Worm (Caenorhabditis elegans) whole organism, early embryonic: Measurements from ENCODE around the gene F14H3.3.

Experiments
- B0310.2 ChIP-seq: sonication (generic microtip); optimal IDR thresholded peaks from 2 replicates; lab custom pipeline; 2016; ENCODE audit warnings: mild to moderate bottlenecking, missing genetic modification characterization, missing compliant biosample characterization
- F13C5.2 ChIP-seq: sonication (generic microtip); optimal IDR thresholded peaks from 2 replicates; lab custom pipeline; 2017; ENCODE audit warnings: mild to moderate bottlenecking, missing genetic modification characterization, inconsistent platforms, missing compliant biosample characterization
- aly-1 ChIP-seq: sonication (generic microtip); optimal IDR thresholded peaks from 2 replicates; lab custom pipeline; 2016; ENCODE audit warnings: missing genetic modification characterization, missing compliant biosample characterization
- ama-1 ChIP-seq: fragments of 150-350 bp; optimal IDR thresholded peaks from 2 replicates; lab custom pipeline; 2014
- ceh-13 ChIP-seq: fragments of 200-800 bp; sonication (Bioruptor generic); optimal IDR thresholded peaks from 2 replicates; lab custom pipeline; 2018; ENCODE audit warnings: mild to moderate bottlenecking, missing genetic modification characterization, missing compliant biosample characterization
- ets-7 ChIP-seq: sonication (generic microtip); optimal IDR thresholded peaks from 2 replicates; lab custom pipeline; 2016; ENCODE audit warnings: missing genotype, missing genetic modification characterization, missing compliant biosample characterization
- flt-1 ChIP-seq: fragments of 200-800 bp; sonication (Bioruptor generic); IDR thresholded peaks from 2 replicates; pipeline ENCODE4 v1.3.6; 2022; ENCODE audit warnings: missing genetic modification characterization, missing compliant biosample characterization
- hmbx-1 ChIP-seq: sonication (generic microtip); optimal IDR thresholded peaks from 2 replicates; lab custom pipeline; 2016; ENCODE audit warnings: mild to moderate bottlenecking, missing genetic modification characterization, missing compliant biosample characterization
- hnd-1 ChIP-seq: sonication (generic microtip); optimal IDR thresholded peaks from 2 replicates; lab custom pipeline; 2016; ENCODE audit warnings: missing genetic modification characterization, missing compliant biosample characterization
- pes-1 ChIP-seq: fragments of 200-800 bp; sonication (Bioruptor generic); IDR thresholded peaks from 2 replicates; pipeline ENCODE4 v1.3.6; 2022; ENCODE audit warnings: missing genetic modification reagents, missing genetic modification characterization, missing compliant biosample characterization
- scrt-1 ChIP-seq: fragments of 200-800 bp; sonication (Bioruptor generic); IDR thresholded peaks from 2 replicates; pipeline ENCODE4 v1.3.6; 2022; ENCODE audit warnings: missing genetic modification characterization, missing compliant biosample characterization
- sea-1 ChIP-seq: fragments of 200-800 bp; sonication (Bioruptor generic); conservative IDR thresholded peaks from 2 replicates; pipeline ENCODE4 v1.3.6; 2022; ENCODE audit warnings: missing genetic modification characterization, missing compliant biosample characterization
- tbx-37 ChIP-seq: fragments of 200-800 bp; sonication (Bioruptor generic); conservative IDR thresholded peaks from 2 replicates; pipeline ENCODE4 v1.3.6; 2022; ENCODE audit warnings: missing genetic modification reagents, missing genetic modification characterization, missing compliant biosample characterization
- tra-4 ChIP-seq: sonication (generic microtip); optimal IDR thresholded peaks from 2 replicates; lab custom pipeline; 2017; ENCODE audit warnings: missing genetic modification characterization, missing compliant biosample characterization

ce11 chrV:16032761-16033160 lies 20.5 kb downstream of the F14H3.3 start, which contains the start of gene T10C6.16:
- TF ChIP-seq tbx-37 (no peak), ama-1 (lab: Kevin White, UChicago) (no peak), ets-7 (tag; lab: Kevin White, UChicago) (no peak), scrt-1 (GFP tag; lab: Robert Waterston, UW) (no peak), aly-1 (tag; lab: Kevin White, UChicago) (no peak), F13C5.2 (tag; lab: Kevin White, UChicago) (no peak), B0310.2 (tag; lab: Kevin White, UChicago) (no peak), hmbx-1 (tag; lab: Kevin White, UChicago) (no peak), flt-1 (no peak), pes-1 (GFP tag; lab: Robert Waterston, UW) (no peak), ceh-13 (GFP tag; lab: Kevin White, UChicago) (no peak), hnd-1 (tag; lab: Kevin White, UChicago) (no peak), tra-4 (no peak), sea-1 (GFP tag; lab: Robert Waterston, UW) (no peak)
